Worm (Caenorhabditis elegans) whole organism, midembryonic: ENCODE results near the gene fbxa-51.

Experiments used
- T22C8.4 ChIP-seq: fragments of 200-800 bp; sonication (Bioruptor generic); IDR thresholded peaks from 2 replicates; pipeline ENCODE4 v1.3.6; 2022; ENCODE audit warnings: missing genetic modification characterization, missing compliant biosample characterization
- cog-1 ChIP-seq: sonication (generic microtip); optimal IDR thresholded peaks from 2 replicates; lab custom pipeline; 2016; ENCODE audit warnings: missing genetic modification characterization, missing compliant biosample characterization
- flt-1 ChIP-seq: fragments of 200-800 bp; sonication (Bioruptor generic); IDR thresholded peaks from 2 replicates; pipeline ENCODE4 v1.3.6; 2022; ENCODE audit warnings: missing genetic modification characterization, missing compliant biosample characterization
- klf-2 ChIP-seq: fragments of 200-800 bp; sonication (Bioruptor generic); conservative IDR thresholded peaks from 2 replicates; pipeline ENCODE4 v1.3.6; 2022; ENCODE audit warnings: missing genetic modification reagents, missing genetic modification characterization, missing compliant biosample characterization
- med-1 ChIP-seq: sonication (generic microtip); optimal IDR thresholded peaks from 2 replicates; lab custom pipeline; 2017; ENCODE audit warnings: missing genetic modification characterization, mild to moderate bottlenecking, missing compliant biosample characterization, antibody characterized with exemption, missing genetic modification reagents; ENCODE audit not compliant: insufficient read depth
- ref-1 ChIP-seq: fragments of 200-800 bp; sonication (Bioruptor generic); conservative IDR thresholded peaks from 2 replicates; pipeline ENCODE4 v1.3.6; 2022; ENCODE audit warnings: missing genetic modification reagents, missing genetic modification characterization, missing compliant biosample characterization
- tab-1 ChIP-seq: fragments of 200-800 bp; sonication (Bioruptor generic); IDR thresholded peaks from 2 replicates; pipeline ENCODE4 v1.3.6; 2022; ENCODE audit warnings: missing genetic modification characterization, missing compliant biosample characterization
- ztf-23 ChIP-seq: fragments of 200-800 bp; sonication (Bioruptor generic); IDR thresholded peaks from 2 replicates; pipeline ENCODE4 v1.3.6; 2022; ENCODE audit warnings: missing genetic modification reagents, missing genetic modification characterization, missing compliant biosample characterization

DNA sequence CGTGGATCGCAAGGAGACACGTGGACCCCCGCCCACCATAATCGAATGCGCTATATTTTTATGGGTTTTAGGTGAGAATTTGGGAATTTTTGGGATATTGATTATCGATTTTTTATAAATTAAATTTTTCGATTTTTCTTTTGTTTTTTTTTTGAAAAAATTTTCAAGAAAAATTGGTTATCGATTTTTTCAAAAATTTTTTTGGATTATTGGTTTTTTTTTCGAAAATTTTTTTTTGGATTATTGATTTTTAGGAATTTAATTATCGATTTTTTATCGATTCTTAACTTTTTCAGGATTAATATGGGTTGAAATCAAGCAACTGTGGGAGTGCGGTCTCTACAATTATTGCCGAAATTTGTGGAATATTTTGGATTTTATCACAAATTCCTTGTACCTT is 34.5 kb downstream of the fbxa-51 start:
- TF ChIP-seq med-1 (GFP tag; lab: Kevin White, UChicago) (no peak), cog-1 (tag; lab: Kevin White, UChicago) (no peak), klf-2 (no peak), flt-1 (no peak), tab-1 (GFP tag; lab: Robert Waterston, UW) (no peak), ztf-23 (no peak), ref-1 (GFP tag; lab: Robert Waterston, UW) (no peak), T22C8.4 (peak; percentile 75)
